Worm (Caenorhabditis elegans): ENCODE results near the gene T28F3.5.

ce11 chrIV:17247184-17247583, 47.4 kb upstream of the T28F3.5 start:
- TF ChIP-seq egrh-3 (GFP tag; IDR thresholded peaks at IDR 0.05): no peak
- TF ChIP-seq somi-1 (GFP tag; optimal IDR thresholded peaks at IDR 0.05): no peak
- TF ChIP-seq F39B2.1 (GFP tag; IDR thresholded peaks at IDR 0.05): no peak
- no peak for TF ChIP-seq ama-1 (optimal IDR thresholded peaks at IDR 0.05)
- TF ChIP-seq ama-1 (GFP tag; optimal IDR thresholded peaks at IDR 0.05): no peak
- TF ChIP-seq lin-26 (GFP tag; IDR thresholded peaks at IDR 0.05): no peak
- no peak for TF ChIP-seq cebp-2 (GFP tag; IDR thresholded peaks at IDR 0.05)
- no peak for TF ChIP-seq ztf-3 (GFP tag; optimal IDR thresholded peaks at IDR 0.05)
- TF ChIP-seq lsl-1 (GFP tag; optimal IDR thresholded peaks at IDR 0.05): no peak

Measured in whole organism, young adult.